Worm (Caenorhabditis elegans) whole organism, early embryonic: ENCODE results near the gene rde-12.
A peak's percentile ranks its signal among the peaks of the same experiment; 100 is the strongest.

Experiments used
- B0310.2 ChIP-seq: sonication (generic microtip); optimal IDR thresholded peaks from 2 replicates; lab custom pipeline; 2016; ENCODE audit warnings: mild to moderate bottlenecking, missing genetic modification characterization, missing compliant biosample characterization
- F13C5.2 ChIP-seq: sonication (generic microtip); optimal IDR thresholded peaks from 2 replicates; lab custom pipeline; 2017; ENCODE audit warnings: mild to moderate bottlenecking, missing genetic modification characterization, inconsistent platforms, missing compliant biosample characterization
- aly-1 ChIP-seq: sonication (generic microtip); optimal IDR thresholded peaks from 2 replicates; lab custom pipeline; 2016; ENCODE audit warnings: missing genetic modification characterization, missing compliant biosample characterization
- ama-1 ChIP-seq: fragments of 150-350 bp; optimal IDR thresholded peaks from 2 replicates; lab custom pipeline; 2014
- ceh-13 ChIP-seq: fragments of 200-800 bp; sonication (Bioruptor generic); optimal IDR thresholded peaks from 2 replicates; lab custom pipeline; 2018; ENCODE audit warnings: mild to moderate bottlenecking, missing genetic modification characterization, missing compliant biosample characterization
- ceh-36 ChIP-seq: sonication (generic microtip); optimal IDR thresholded peaks from 2 replicates; lab custom pipeline; 2016; ENCODE audit warnings: missing genetic modification characterization, inconsistent platforms, missing compliant biosample characterization
- ets-7 ChIP-seq: sonication (generic microtip); optimal IDR thresholded peaks from 2 replicates; lab custom pipeline; 2016; ENCODE audit warnings: missing genotype, missing genetic modification characterization, missing compliant biosample characterization
- flt-1 ChIP-seq: fragments of 200-800 bp; sonication (Bioruptor generic); IDR thresholded peaks from 2 replicates; pipeline ENCODE4 v1.3.6; 2022; ENCODE audit warnings: missing genetic modification characterization, missing compliant biosample characterization
- hmbx-1 ChIP-seq: sonication (generic microtip); optimal IDR thresholded peaks from 2 replicates; lab custom pipeline; 2016; ENCODE audit warnings: mild to moderate bottlenecking, missing genetic modification characterization, missing compliant biosample characterization
- hmg-4 ChIP-seq: fragments of 200-800 bp; sonication (Bioruptor generic); optimal IDR thresholded peaks from 2 replicates; lab custom pipeline; 2018; ENCODE audit warnings: mild to moderate bottlenecking, missing genetic modification characterization, missing compliant biosample characterization
- hnd-1 ChIP-seq: sonication (generic microtip); optimal IDR thresholded peaks from 2 replicates; lab custom pipeline; 2016; ENCODE audit warnings: missing genetic modification characterization, missing compliant biosample characterization
- pes-1 ChIP-seq: fragments of 200-800 bp; sonication (Bioruptor generic); IDR thresholded peaks from 2 replicates; pipeline ENCODE4 v1.3.6; 2022; ENCODE audit warnings: missing genetic modification reagents, missing genetic modification characterization, missing compliant biosample characterization
- scrt-1 ChIP-seq: fragments of 200-800 bp; sonication (Bioruptor generic); IDR thresholded peaks from 2 replicates; pipeline ENCODE4 v1.3.6; 2022; ENCODE audit warnings: missing genetic modification characterization, missing compliant biosample characterization
- sea-1 ChIP-seq: fragments of 200-800 bp; sonication (Bioruptor generic); conservative IDR thresholded peaks from 2 replicates; pipeline ENCODE4 v1.3.6; 2022; ENCODE audit warnings: missing genetic modification characterization, missing compliant biosample characterization
- tbx-11 ChIP-seq: fragments of 200-800 bp; sonication (Bioruptor generic); IDR thresholded peaks from 2 replicates; pipeline ENCODE4 v1.3.6; 2022; ENCODE audit warnings: missing genetic modification characterization, missing compliant biosample characterization
- tbx-37 ChIP-seq: fragments of 200-800 bp; sonication (Bioruptor generic); conservative IDR thresholded peaks from 2 replicates; pipeline ENCODE4 v1.3.6; 2022; ENCODE audit warnings: missing genetic modification reagents, missing genetic modification characterization, missing compliant biosample characterization
- tra-4 ChIP-seq: sonication (generic microtip); optimal IDR thresholded peaks from 2 replicates; lab custom pipeline; 2017; ENCODE audit warnings: missing genetic modification characterization, missing compliant biosample characterization

rde-12 gene

DNA sequence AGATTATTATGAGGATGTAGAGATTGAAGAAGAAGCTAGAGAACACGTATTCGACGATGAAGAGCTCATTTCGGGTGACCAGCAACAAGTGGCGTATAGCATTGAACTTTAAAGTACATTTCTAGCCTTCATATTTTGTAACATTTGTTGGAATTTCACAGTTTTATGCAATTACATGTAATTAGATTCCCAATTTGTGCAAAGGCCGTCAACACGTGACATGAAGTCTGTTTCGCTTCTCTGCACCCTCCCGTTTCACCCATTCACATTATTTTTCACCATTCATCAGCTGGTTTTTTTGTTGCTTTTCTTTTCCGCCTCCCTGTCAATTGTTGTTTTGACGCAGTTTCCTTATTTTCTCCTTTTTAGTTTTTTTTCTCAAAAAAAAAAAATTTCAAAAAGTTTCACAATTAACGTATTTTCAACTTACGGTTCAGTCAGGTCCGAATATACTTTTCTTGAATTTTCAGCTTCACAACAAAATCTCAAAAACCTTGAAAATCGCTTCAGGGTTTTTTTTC lies 38.0 kb upstream of the rde-12 start, which contains the start of gene sde-2:
Gene sde-2 (plus strand): TSS at position 471 of the 521 bp plus-strand sequence.
- TF ChIP-seq hnd-1 (tag; lab: Kevin White, UChicago) (no peak), scrt-1 (no peak), sea-1 (GFP tag; lab: Robert Waterston, UW) (no peak), aly-1 (tag; lab: Kevin White, UChicago) (no peak), tra-4 (tag; lab: Kevin White, UChicago) (no peak), tbx-37 (no peak), pes-1 (GFP tag; lab: Robert Waterston, UW) (no peak), F13C5.2 (tag; lab: Kevin White, UChicago) (no peak)

DNA sequence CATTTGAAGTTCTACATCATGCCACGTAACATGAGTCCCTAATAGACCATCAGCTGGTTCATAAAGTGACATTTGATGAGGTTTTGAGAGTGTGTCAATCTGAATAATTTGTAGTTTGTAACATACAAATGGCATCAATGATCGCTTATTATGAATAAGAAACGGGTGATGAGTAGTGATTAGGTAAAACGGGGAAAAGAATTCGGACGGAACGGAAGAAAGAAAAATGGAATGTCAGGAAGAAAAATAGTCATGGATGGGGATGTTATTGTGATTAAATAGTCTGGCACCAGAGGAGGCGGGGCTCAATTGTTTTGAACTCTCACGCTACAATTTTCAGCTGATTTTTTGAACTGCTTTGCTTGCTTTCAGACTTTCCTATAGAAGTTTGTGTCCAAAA lies 31.0 kb upstream of the rde-12 start, which contains the start of gene H37A05.2:
Gene H37A05.2 (minus strand): TSS at position 101 of the 400 bp plus-strand sequence.
- TF ChIP-seq tra-4 (tag; lab: Kevin White, UChicago) (no peak), B0310.2 (tag; lab: Kevin White, UChicago) (no peak), ets-7 (no peak), scrt-1 (no peak), sea-1 (GFP tag; lab: Robert Waterston, UW) (no peak), F13C5.2 (tag; lab: Kevin White, UChicago) (no peak), ama-1 (lab: Kevin White, UChicago) (no peak), flt-1 (no peak), hmbx-1 (tag; lab: Kevin White, UChicago) (no peak), ceh-13 (GFP tag; lab: Kevin White, UChicago) (no peak), ceh-36 (tag; lab: Kevin White, UChicago) (no peak), tbx-11 (GFP tag; lab: Robert Waterston, UW) (no peak), aly-1 (tag; lab: Kevin White, UChicago) (no peak)

DNA sequence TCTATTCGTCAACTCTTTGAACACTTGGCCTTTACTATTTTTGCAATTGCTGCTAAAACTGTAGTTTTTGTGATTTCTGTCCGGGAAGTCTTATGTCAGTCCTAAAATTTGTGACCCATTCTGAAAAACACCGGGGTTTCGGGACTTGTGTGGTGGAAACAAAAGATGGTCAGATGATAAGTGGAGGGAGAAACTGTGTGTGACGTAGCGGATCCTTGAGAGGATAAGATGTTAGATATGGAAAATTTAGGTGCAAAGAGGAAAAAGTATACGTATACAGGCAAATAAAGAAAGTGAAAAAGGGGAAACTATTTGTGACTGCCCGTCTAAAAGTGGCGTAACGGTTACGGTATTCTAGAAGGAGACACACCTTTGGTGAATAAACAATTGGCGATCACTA lies 28.8 kb upstream of the rde-12 start:
- TF ChIP-seq tbx-37, result no peak
- TF ChIP-seq B0310.2 (tag; lab: Kevin White, UChicago), result no peak
- no peak for TF ChIP-seq ceh-13 (GFP tag; lab: Kevin White, UChicago)
- no peak for TF ChIP-seq tbx-11 (GFP tag; lab: Robert Waterston, UW)
- TF ChIP-seq scrt-1, result no peak
- no peak for TF ChIP-seq sea-1 (GFP tag; lab: Robert Waterston, UW)
- no peak for TF ChIP-seq ets-7

DNA sequence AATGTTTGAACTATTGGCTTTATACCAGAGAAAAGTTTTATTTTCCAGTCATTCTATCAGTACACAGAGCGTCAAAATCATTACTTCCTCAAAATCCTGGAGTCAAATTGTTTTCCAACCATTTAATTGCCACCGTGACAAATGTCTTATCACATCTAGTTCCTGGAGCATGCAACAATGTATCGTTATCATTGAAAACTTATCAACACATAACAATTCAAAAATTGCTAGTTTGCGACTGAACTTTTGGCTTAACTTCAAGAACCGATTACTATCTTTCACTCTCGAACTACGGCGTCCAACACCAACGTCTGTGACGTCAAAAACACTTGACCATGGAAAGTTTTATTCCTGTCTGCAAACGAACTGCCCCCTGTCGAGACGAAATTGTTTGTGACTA lies 27.1 kb upstream of the rde-12 start:
- TF ChIP-seq ama-1 (lab: Kevin White, UChicago) (no peak), flt-1 (no peak), ceh-13 (GFP tag; lab: Kevin White, UChicago) (no peak), tbx-37 (no peak), tbx-11 (GFP tag; lab: Robert Waterston, UW) (no peak), pes-1 (GFP tag; lab: Robert Waterston, UW) (no peak), tra-4 (tag; lab: Kevin White, UChicago) (no peak), hmbx-1 (tag; lab: Kevin White, UChicago) (no peak), aly-1 (tag; lab: Kevin White, UChicago) (no peak), ceh-36 (tag; lab: Kevin White, UChicago) (no peak)

DNA sequence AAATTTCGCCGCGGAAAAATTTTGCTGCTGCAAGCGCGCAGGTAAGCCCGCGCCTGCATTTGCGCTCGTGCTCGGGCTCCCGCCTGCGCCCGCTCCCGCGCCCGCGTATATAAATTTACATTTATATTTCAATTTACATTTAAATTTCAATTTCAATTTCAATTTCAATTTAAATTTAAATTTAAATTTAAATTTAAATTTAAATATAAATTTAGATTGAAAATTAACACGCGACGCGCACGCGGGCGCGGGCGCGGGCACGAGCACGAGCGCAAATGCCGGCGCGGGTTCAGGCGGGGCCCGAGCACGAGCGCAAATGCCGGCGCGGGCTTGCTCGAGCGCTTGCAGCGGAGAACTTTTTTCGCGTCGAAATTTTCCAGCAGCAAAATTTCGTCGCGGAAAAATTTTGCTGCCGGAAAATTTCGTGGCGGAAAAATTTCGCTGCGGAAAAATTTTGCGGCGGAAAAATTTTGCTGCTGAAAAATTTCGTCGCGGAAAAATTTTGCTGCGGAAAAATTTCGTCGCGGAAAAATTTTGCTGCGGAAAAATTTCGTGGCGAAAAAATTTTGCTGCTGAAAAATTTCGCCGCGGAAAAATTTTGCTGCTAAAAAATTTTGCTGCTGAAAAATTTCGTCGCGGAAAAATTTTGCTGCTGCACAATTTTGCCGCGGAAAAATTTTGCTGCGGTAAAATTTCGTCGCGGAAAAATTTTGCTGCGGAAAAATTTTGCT lies 19.2 kb upstream of the rde-12 start:
- TF ChIP-seq sea-1 (GFP tag; lab: Robert Waterston, UW) (peak; percentile 78), tra-4 (tag; lab: Kevin White, UChicago) (no peak), B0310.2 (tag; lab: Kevin White, UChicago) (no peak), flt-1 (peak; percentile 50; the same call in 1 of the 2 replicates), ets-7 (no peak), ama-1 (lab: Kevin White, UChicago) (no peak), tbx-37 (no peak), hmbx-1 (tag; lab: Kevin White, UChicago) (no peak), ceh-13 (GFP tag; lab: Kevin White, UChicago) (no peak), hmg-4 (GFP tag; lab: Kevin White, UChicago) (no peak), aly-1 (tag; lab: Kevin White, UChicago) (no peak), tbx-11 (GFP tag; lab: Robert Waterston, UW) (peak; percentile 42; the same call in 1 of the 2 replicates), pes-1 (GFP tag; lab: Robert Waterston, UW) (peak; percentile 75), hnd-1 (tag; lab: Kevin White, UChicago) (no peak), F13C5.2 (tag; lab: Kevin White, UChicago) (no peak), ceh-36 (tag; lab: Kevin White, UChicago) (no peak), scrt-1 (0 out of 2 replicates have a peak, but pooled peaks have one; percentile 62)

DNA sequence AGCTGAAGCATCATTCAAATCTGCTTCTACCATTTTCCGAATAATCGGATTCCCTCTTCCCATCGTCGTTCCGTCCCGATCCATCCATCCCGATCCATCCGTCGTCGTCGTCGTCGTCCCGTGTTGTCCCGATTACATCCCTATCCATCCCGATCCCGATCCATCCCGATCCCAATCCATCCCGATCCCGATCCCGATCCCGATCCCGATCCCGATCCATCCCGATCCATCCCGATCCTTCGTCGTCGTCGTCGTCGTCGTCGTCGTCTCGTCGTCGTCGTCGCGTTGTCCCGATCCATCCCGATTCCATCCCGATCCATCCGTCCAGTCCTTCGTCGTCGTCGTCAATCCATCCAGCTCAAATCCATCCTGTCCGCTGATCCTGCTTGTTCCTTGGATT lies 18.0 kb upstream of the rde-12 start:
- peak; percentile 14 for TF ChIP-seq aly-1 (tag; lab: Kevin White, UChicago)
- TF ChIP-seq hmbx-1 (tag; lab: Kevin White, UChicago), result no peak
- TF ChIP-seq sea-1 (GFP tag; lab: Robert Waterston, UW), result no peak
- TF ChIP-seq flt-1, result no peak
- no peak for TF ChIP-seq B0310.2 (tag; lab: Kevin White, UChicago)

DNA sequence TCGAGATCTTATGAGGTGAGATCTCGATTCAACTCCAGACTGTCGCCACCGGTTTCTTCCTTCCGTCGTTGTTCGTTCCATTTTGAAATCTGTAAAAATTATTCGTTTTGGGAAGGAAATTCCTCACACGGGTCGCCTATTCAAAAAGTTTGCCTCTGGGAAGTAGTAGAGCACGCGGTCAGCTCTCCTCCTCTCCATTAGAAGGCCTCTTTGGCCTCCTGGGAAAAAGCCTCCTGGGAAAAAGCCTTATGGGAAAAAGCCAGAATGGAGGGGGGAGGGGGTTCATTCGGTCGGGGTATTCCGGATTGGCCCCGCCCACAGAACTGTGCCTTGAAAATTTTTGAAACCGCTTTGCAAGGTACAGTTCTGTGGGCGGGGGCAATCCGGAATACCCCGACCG lies 17.6 kb upstream of the rde-12 start:
- peak; percentile 44; the same call in 1 of the 2 replicates for TF ChIP-seq pes-1 (GFP tag; lab: Robert Waterston, UW)
- TF ChIP-seq F13C5.2 (tag; lab: Kevin White, UChicago), result no peak
